Fruit fly (Drosophila melanogaster): ENCODE data around the gene CG5342.

Gene CG5342

dm6 chr3R:11582253-11582589 lies 3.6 kb downstream of the CG5342 start (continued):
- peak; percentile 85 for TF ChIP-seq CG17359 (tag; optimal IDR thresholded peaks at IDR 0.05)
- peak; percentile 47 for TF ChIP-seq jumu (GFP tag; optimal IDR thresholded peaks at IDR 0.05)
- no peak for TF ChIP-seq CG4282 (GFP tag; optimal IDR thresholded peaks at IDR 0.05)
- TF ChIP-seq NK7.1 (GFP tag; optimal IDR thresholded peaks at IDR 0.05), result peak; percentile 38
- 0 out of 3 replicates have a peak, but pooled peaks have one; percentile 46 for TF ChIP-seq Mrtf (GFP tag; IDR thresholded peaks at IDR 0.05)
- TF ChIP-seq CG8924 (tag; optimal IDR thresholded peaks at IDR 0.05), result peak; percentile 55
- TF ChIP-seq zfh1 (GFP tag; IDR thresholded peaks at IDR 0.05), result peak; percentile 75; the same call in 2 of the 3 replicates
- 0 out of 2 replicates have a peak, but pooled peaks have one; percentile 18 for TF ChIP-seq CG17612 (GFP tag; IDR thresholded peaks at IDR 0.05)
- no peak for TF ChIP-seq gcm2 (GFP tag; optimal IDR thresholded peaks at IDR 0.05)
- no peak for TF ChIP-seq insv (GFP tag; optimal IDR thresholded peaks at IDR 0.05)
- peak; percentile 75 for TF ChIP-seq CG17385 (GFP tag; optimal IDR thresholded peaks at IDR 0.05)
- no peak for TF ChIP-seq Atf3 (GFP tag; optimal IDR thresholded peaks at IDR 0.05)
- TF ChIP-seq trem (tag; optimal IDR thresholded peaks at IDR 0.05), result peak; percentile 26
- no peak for TF ChIP-seq fd102C (GFP tag; optimal IDR thresholded peaks at IDR 0.05)
- peak; percentile 22 for TF ChIP-seq schlank (tag; optimal IDR thresholded peaks at IDR 0.05)
- no peak for TF ChIP-seq mld (GFP tag; IDR thresholded peaks at IDR 0.05; ENCODE audit: partially characterized antibody)
- TF ChIP-seq Ravus (GFP tag; IDR thresholded peaks at IDR 0.05), result peak; percentile 34
- TF ChIP-seq rib (GFP tag; IDR thresholded peaks at IDR 0.05), result no peak
- TF ChIP-seq Dp (GFP tag; optimal IDR thresholded peaks at IDR 0.05), result no peak
- TF ChIP-seq Blimp-1 (GFP tag; optimal IDR thresholded peaks at IDR 0.05), result no peak
- no peak for TF ChIP-seq YL-1 (GFP tag; optimal IDR thresholded peaks at IDR 0.05)
- TF ChIP-seq Ets65A (GFP tag), result peak; percentile 89
- TF ChIP-seq Dfd (GFP tag; optimal IDR thresholded peaks at IDR 0.05), result no peak
- TF ChIP-seq hb (GFP tag; IDR thresholded peaks at IDR 0.05; ENCODE audit: partially characterized antibody), result no peak
- peak; percentile 31 for TF ChIP-seq CG16815 (GFP tag; optimal IDR thresholded peaks at IDR 0.05)
- TF ChIP-seq tll (GFP tag; optimal IDR thresholded peaks at IDR 0.05), result no peak
- TF ChIP-seq Jarid2 (GFP tag; optimal IDR thresholded peaks at IDR 0.05), result no peak
- TF ChIP-seq CG4424 (GFP tag; optimal IDR thresholded peaks at IDR 0.05), result peak; percentile 39
- TF ChIP-seq D19B (GFP tag; optimal IDR thresholded peaks at IDR 0.05), result peak; percentile 84
- no peak for TF ChIP-seq Kr (GFP tag; optimal IDR thresholded peaks at IDR 0.05)
- TF ChIP-seq CG4360 (GFP tag; IDR thresholded peaks at IDR 0.05), result no peak; the same call in 1 of the 2 replicates
- TF ChIP-seq Chrac-16 (GFP tag; optimal IDR thresholded peaks at IDR 0.05), result peak; percentile 32
- peak; percentile 62 for TF ChIP-seq CG32532 (GFP tag; IDR thresholded peaks at IDR 0.05)
- TF ChIP-seq slbo (GFP tag; IDR thresholded peaks at IDR 0.05), result peak; percentile 58
- peak; percentile 61 for TF ChIP-seq CG17802 (tag; optimal IDR thresholded peaks at IDR 0.05)
- no peak for TF ChIP-seq CG7928 (GFP tag; optimal IDR thresholded peaks at IDR 0.05)
- no peak for TF ChIP-seq gfzf (GFP tag; optimal IDR thresholded peaks at IDR 0.05)
- no peak for TF ChIP-seq Trl (optimal IDR thresholded peaks at IDR 0.05)
- TF ChIP-seq Trl (GFP tag; optimal IDR thresholded peaks at IDR 0.05), result peak; percentile 65
- TF ChIP-seq CG12769 (tag; optimal IDR thresholded peaks at IDR 0.05), result no peak
- TF ChIP-seq zen (tag; optimal IDR thresholded peaks at IDR 0.05), result peak; percentile 5
- no peak for TF ChIP-seq Sin3A (optimal IDR thresholded peaks at IDR 0.05)
- no peak for TF ChIP-seq Lim3 (GFP tag; IDR thresholded peaks at IDR 0.05)
- peak in 1 of 2 experiments; percentile 52 for TF ChIP-seq Eip74EF (GFP tag; optimal IDR thresholded peaks at IDR 0.05)
- TF ChIP-seq cato (GFP tag; optimal IDR thresholded peaks at IDR 0.05; ENCODE audit: borderline replicate concordance), result peak; percentile 25
- peak; percentile 32 for TF ChIP-seq CG10267 (tag; optimal IDR thresholded peaks at IDR 0.05)
- no peak for TF ChIP-seq vnd (GFP tag; IDR thresholded peaks at IDR 0.05; ENCODE audit: partially characterized antibody)
- peak; percentile 43 for TF ChIP-seq CG11398 (GFP tag; optimal IDR thresholded peaks at IDR 0.05)
- 0 out of 2 replicates have a peak, but pooled peaks have one; percentile 7 for TF ChIP-seq GATAe (GFP tag; conservative IDR thresholded peaks at IDR 0.05)
- TF ChIP-seq Abd-B (GFP tag; optimal IDR thresholded peaks at IDR 0.05), result peak; percentile 60
- peak; percentile 62 for TF ChIP-seq D19A (tag; optimal IDR thresholded peaks at IDR 0.05)

Measured in whole organism, embryonic.